Worm (Caenorhabditis elegans) whole organism, L2 larva: ENCODE data around the gene pek-1.

ENCODE experiments used
- C34F6.9 ChIP-seq: fragments of 150-350 bp; optimal IDR thresholded peaks from 2 replicates; lab custom pipeline; 2014; ENCODE audit warnings: missing biosample characterization, missing genetic modification characterization
- F13H6.1 ChIP-seq: sonication (generic microtip); optimal IDR thresholded peaks from 2 replicates; lab custom pipeline; 2016; ENCODE audit warnings: missing genetic modification characterization, missing compliant biosample characterization
- R02D3.7 ChIP-seq: fragments of 150-350 bp; optimal IDR thresholded peaks from 2 replicates; lab custom pipeline; 2014; ENCODE audit warnings: missing biosample characterization, missing genetic modification characterization
- Y55F3AM.14 ChIP-seq: fragments of 200-800 bp; sonication (Bioruptor generic); optimal IDR thresholded peaks from 2 replicates; lab custom pipeline; 2018; ENCODE audit warnings: mild to moderate bottlenecking, missing genetic modification characterization, missing compliant biosample characterization
- ZK546.5 ChIP-seq: sonication (generic microtip); optimal IDR thresholded peaks from 2 replicates; lab custom pipeline; 2017; ENCODE audit warnings: missing biosample characterization, missing genetic modification characterization
- ama-1 ChIP-seq: fragments of 150-350 bp; optimal IDR thresholded peaks from 2 replicates; lab custom pipeline; 2018; ENCODE audit warnings: inconsistent platforms
- blmp-1 ChIP-seq: sonication (generic microtip); optimal IDR thresholded peaks from 2 replicates; lab custom pipeline; 2017; ENCODE audit warnings: missing genetic modification characterization, mild to moderate bottlenecking, missing compliant biosample characterization, antibody characterized with exemption, moderate library complexity; ENCODE audit not compliant: insufficient read depth
- crh-2 ChIP-seq: sonication (generic microtip); optimal IDR thresholded peaks from 2 replicates; lab custom pipeline; 2017; ENCODE audit warnings: missing biosample characterization, missing genetic modification characterization
- dmd-4 ChIP-seq: sonication (generic microtip); optimal IDR thresholded peaks from 2 replicates; lab custom pipeline; 2017; ENCODE audit warnings: missing biosample characterization, missing genetic modification characterization
- elt-3 ChIP-seq: sonication (generic microtip); optimal IDR thresholded peaks from 2 replicates; lab custom pipeline; 2017; ENCODE audit warnings: missing biosample characterization, missing genetic modification characterization
- fos-1 ChIP-seq: fragments of 150-350 bp; optimal IDR thresholded peaks from 2 replicates; lab custom pipeline; 2014; ENCODE audit warnings: missing biosample characterization, missing genetic modification characterization
- gmeb-1 ChIP-seq: fragments of 150-350 bp; optimal IDR thresholded peaks from 2 replicates; lab custom pipeline; 2014; ENCODE audit warnings: missing biosample characterization, missing genetic modification characterization
- lsy-2 ChIP-seq, 2 experiments: fragments of 150-350 bp in 1 of 2; sonication (generic microtip) in 1 of 2; optimal IDR thresholded peaks; 2 replicates each; lab custom pipeline; 2014 to 2017; ENCODE audit warnings: missing biosample characterization in 2 of 2, missing genetic modification characterization in 2 of 2
- mab-5 ChIP-seq: fragments of 150-350 bp; optimal IDR thresholded peaks from 2 replicates; lab custom pipeline; 2014; ENCODE audit warnings: missing biosample characterization, missing genetic modification characterization
- nhr-129 ChIP-seq: fragments of 150-350 bp; optimal IDR thresholded peaks from 2 replicates; lab custom pipeline; 2014; ENCODE audit warnings: missing biosample characterization, missing genetic modification characterization
- nhr-21 ChIP-seq: fragments of 150-350 bp; optimal IDR thresholded peaks from 2 replicates; lab custom pipeline; 2014; ENCODE audit warnings: missing biosample characterization, missing genetic modification characterization
- nhr-25 ChIP-seq: fragments of 150-350 bp; sonication (generic microtip); optimal IDR thresholded peaks from 3 replicates; lab custom pipeline; 2014; ENCODE audit warnings: missing biosample characterization, missing genetic modification characterization
- nhr-6 ChIP-seq: fragments of 150-350 bp; optimal IDR thresholded peaks from 2 replicates; lab custom pipeline; 2014; ENCODE audit warnings: missing biosample characterization, missing genetic modification characterization
- nhr-77 ChIP-seq: fragments of 150-350 bp; optimal IDR thresholded peaks from 2 replicates; lab custom pipeline; 2014; ENCODE audit warnings: missing biosample characterization, missing genetic modification characterization
- skn-1 ChIP-seq: sonication (generic microtip); optimal IDR thresholded peaks from 2 replicates; lab custom pipeline; 2017; ENCODE audit warnings: missing biosample characterization, missing genetic modification characterization
- sma-3 ChIP-seq: sonication (generic microtip); optimal IDR thresholded peaks from 2 replicates; lab custom pipeline; 2016; ENCODE audit warnings: missing genetic modification reagents, missing genetic modification characterization, missing compliant biosample characterization
- sma-9 ChIP-seq, 2 experiments: fragments of 150-350 bp in 1 of 2; sonication (generic microtip) in 1 of 2; optimal IDR thresholded peaks; 2 replicates each; lab custom pipeline; 2014 to 2016; ENCODE audit warnings: missing genetic modification characterization in 2 of 2, mild to moderate bottlenecking in 1 of 2, missing biosample characterization in 1 of 2, missing compliant biosample characterization in 1 of 2, missing genetic modification reagents in 1 of 2, moderate library complexity in 1 of 2
- unc-39 ChIP-seq: fragments of 150-350 bp; optimal IDR thresholded peaks from 2 replicates; lab custom pipeline; 2014; ENCODE audit warnings: missing biosample characterization, missing genetic modification characterization
- ztf-11 ChIP-seq: sonication (generic microtip); optimal IDR thresholded peaks from 2 replicates; lab custom pipeline; 2017; ENCODE audit warnings: missing biosample characterization, missing genetic modification characterization
- ztf-4 ChIP-seq: fragments of 150-350 bp; optimal IDR thresholded peaks from 2 replicates; lab custom pipeline; 2014; ENCODE audit warnings: missing biosample characterization, missing genetic modification characterization

The pek-1 gene

DNA sequence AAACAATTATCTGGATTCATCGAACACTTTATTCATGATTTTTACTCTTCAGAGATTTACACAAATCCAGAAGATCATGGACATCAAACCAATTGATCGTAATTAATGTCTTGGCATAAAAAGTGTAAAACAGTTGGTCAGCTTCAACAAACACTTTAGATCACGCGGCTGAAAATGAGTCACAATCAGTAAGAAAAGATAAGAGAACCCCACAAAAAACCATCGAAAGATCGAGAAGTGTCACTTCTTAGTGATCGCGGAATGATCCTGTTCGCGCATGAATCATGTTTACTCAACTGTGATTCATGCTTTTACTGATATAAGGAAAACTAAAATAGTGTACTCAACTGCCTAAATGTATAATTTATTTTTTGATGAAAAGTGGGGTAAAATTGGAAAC lies 5.2 kb downstream of the pek-1 start:
- TF ChIP-seq lsy-2 (tag; optimal IDR thresholded peaks at IDR 0.05; lab: Kevin White, UChicago) (peak in 1 of 2 experiments; percentile 39), sma-3 (GFP tag; lab: Kevin White, UChicago) (peak; percentile 70), nhr-25 (tag; lab: Kevin White, UChicago) (no peak), nhr-129 (tag; lab: Kevin White, UChicago) (peak; percentile 42), blmp-1 (tag; lab: Kevin White, UChicago) (no peak), mab-5 (no peak), crh-2 (tag; lab: Kevin White, UChicago) (peak; percentile 41), C34F6.9 (tag; lab: Kevin White, UChicago) (peak; percentile 63), fos-1 (tag; lab: Kevin White, UChicago) (peak; percentile 66), ztf-11 (tag; lab: Kevin White, UChicago) (no peak), F13H6.1 (peak; percentile 66), sma-9 (GFP tag; optimal IDR thresholded peaks at IDR 0.05; lab: Kevin White, UChicago) (peak; percentile 61), sma-9 (tag; optimal IDR thresholded peaks at IDR 0.05; lab: Kevin White, UChicago) (no peak)

DNA sequence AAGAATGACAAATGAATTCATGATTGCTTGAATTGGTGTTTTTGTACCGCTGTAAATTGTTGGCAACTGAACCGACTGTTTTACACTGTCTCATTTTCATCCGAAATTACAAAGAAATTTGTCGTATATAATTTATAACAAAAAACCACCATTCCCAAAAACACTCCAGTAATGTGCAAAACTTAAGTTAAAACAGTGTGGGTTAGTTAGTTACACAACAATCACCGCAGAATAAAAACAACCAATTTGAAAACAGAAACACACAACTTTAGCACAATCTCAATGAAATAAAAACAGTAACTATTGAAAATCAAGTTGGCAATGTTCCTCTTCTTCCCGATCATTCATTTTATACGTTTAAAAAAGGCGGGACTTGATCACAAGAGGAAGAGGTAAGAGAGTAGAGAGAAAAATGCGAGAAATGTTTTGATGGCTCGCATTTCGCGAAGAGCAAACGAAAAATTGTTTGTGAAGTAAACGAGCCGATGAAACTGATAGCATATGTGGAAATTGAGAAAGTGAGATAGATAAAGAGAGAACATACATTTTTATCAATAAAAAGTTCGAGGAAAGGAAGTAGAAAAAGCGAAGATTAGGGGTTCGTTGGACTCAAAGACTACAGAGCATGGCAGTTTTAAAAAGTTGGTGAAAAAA lies 6.9 kb downstream of the pek-1 start, which contains the start of gene F08B12.4:
F08B12.4 (minus strand) TSS at position 51 of the 654 bp plus-strand sequence.
- TF ChIP-seq elt-3 (tag; lab: Kevin White, UChicago) (no peak), ama-1 (peak; percentile 78), fos-1 (tag; lab: Kevin White, UChicago) (peak; percentile 88), sma-9 (GFP tag; optimal IDR thresholded peaks at IDR 0.05; lab: Kevin White, UChicago) (peak; percentile 36), sma-9 (tag; optimal IDR thresholded peaks at IDR 0.05; lab: Kevin White, UChicago) (no peak), C34F6.9 (tag; lab: Kevin White, UChicago) (peak; percentile 24), mab-5 (no peak), unc-39 (tag; lab: Kevin White, UChicago) (no peak), ztf-11 (tag; lab: Kevin White, UChicago) (no peak), lsy-2 (tag; optimal IDR thresholded peaks at IDR 0.05; lab: Kevin White, UChicago) (peak in 1 of 2 experiments; percentile 5), crh-2 (tag; lab: Kevin White, UChicago) (peak; percentile 16), gmeb-1 (peak; percentile 6), nhr-129 (tag; lab: Kevin White, UChicago) (peak; percentile 31), F13H6.1 (peak; percentile 59)
- TF ChIP-seq, all 48 proteins: peak for 9

DNA sequence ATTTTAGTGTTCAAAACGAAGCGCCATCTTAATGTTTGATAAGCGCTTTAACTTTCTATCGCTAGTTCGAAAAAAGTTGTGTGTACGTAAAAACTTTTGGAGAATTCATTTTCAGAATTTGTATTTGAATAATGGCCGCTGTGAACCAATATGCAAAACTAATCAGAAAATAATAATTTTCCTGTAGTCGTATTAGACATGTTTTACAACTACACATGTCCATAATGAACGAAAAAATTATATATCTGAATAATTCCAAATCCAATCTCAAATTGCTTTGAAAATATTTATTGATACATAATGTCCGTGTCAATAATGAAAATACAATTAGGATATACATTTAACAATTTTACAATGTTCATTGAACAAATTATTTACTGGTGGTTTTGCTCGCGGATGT lies 7.9 kb downstream of the pek-1 start:
- peak; percentile 7 for TF ChIP-seq sma-3 (GFP tag; lab: Kevin White, UChicago)
- TF ChIP-seq fos-1 (tag; lab: Kevin White, UChicago) = peak; percentile 9
- no peak for TF ChIP-seq lsy-2 (tag; optimal IDR thresholded peaks at IDR 0.05; lab: Kevin White, UChicago)

DNA sequence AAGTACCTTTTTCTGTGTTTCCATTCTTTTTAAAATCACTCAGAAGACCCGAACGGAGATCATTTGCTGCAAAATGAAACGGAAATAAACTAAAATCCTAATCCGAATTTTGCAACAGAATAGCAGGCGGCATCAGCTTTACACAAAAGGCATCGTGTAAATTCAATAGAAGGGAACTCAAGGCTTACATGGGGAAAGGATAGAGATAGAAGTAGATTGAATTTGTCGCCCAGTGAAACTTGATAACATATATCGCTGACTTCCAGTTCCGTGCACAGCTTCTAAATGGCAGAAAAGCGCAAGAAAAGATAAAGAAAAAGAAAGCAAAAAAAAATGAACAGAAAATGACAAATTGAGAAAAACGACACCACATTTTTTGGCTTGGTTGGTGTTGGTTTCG lies 8.8 kb downstream of the pek-1 start, which contains the start of gene slo-2:
slo-2 (minus strand) TSS at position 24 of the 400 bp plus-strand sequence.
- TF ChIP-seq ZK546.5 (tag; lab: Kevin White, UChicago) (no peak), skn-1 (tag; lab: Kevin White, UChicago) (no peak), nhr-25 (tag; lab: Kevin White, UChicago) (no peak), sma-9 (GFP tag; optimal IDR thresholded peaks at IDR 0.05; lab: Kevin White, UChicago) (peak; percentile 25), sma-9 (tag; optimal IDR thresholded peaks at IDR 0.05; lab: Kevin White, UChicago) (no peak), Y55F3AM.14 (GFP tag; lab: Kevin White, UChicago) (no peak), nhr-77 (tag; lab: Kevin White, UChicago) (no peak), R02D3.7 (tag; lab: Kevin White, UChicago) (no peak), nhr-6 (no peak)

DNA sequence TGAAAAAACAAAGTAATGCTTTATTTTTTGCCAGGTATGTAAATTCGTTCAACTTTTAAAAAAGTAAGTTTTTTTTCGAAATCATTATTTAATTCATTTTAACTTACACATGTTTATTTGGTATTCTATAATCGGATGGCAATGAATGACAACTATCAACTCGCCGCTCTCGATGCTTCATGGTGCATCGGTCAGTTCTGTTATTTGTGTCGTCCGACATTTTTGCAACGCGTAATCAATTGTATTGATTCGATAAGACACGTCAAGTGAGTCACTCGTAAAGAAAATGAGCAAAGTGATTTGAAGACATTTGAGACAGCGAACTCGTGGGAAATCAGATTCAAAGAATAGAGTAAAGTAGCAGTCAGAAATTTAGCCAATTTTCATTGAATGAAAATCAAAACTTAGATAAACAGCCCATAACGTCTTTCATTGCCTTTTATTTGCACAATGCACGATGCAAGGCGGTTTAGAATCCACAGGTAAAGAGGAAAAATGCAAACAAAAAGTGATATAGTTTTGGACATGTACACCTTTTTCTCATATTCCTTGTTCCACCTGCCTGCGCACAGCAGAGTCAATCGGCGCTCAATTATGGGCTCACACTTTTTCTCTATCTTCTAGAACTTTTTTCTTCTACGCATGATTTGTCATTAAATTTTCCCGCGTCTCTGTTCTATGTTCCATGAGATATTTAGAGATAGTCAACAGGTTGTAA lies 14.1 kb downstream of the pek-1 start:
- TF ChIP-seq Y55F3AM.14 (GFP tag; lab: Kevin White, UChicago) = no peak
- TF ChIP-seq dmd-4 (tag; lab: Kevin White, UChicago) = no peak
- TF ChIP-seq C34F6.9 (tag; lab: Kevin White, UChicago) = peak; percentile 22
- TF ChIP-seq fos-1 (tag; lab: Kevin White, UChicago) = peak; percentile 77
- no peak for TF ChIP-seq nhr-21
- TF ChIP-seq, all 48 proteins: peak for 2

DNA sequence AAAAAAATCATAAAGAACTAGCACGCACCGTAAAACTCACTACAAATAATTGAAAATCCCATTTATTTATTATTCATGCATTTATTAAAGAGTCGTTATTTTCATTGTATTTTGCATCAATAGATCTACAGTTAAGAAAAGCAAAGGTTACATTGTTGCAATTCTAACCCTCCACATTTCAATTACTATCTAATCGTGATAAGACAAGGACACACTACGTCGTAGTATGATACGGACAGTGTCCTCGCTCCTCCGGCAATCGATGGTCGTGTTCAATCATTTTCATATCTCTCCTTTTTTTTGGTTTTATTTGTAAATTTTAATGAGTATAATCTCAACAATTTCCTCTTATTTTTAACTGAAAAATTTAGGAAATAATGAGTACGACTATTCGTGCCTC lies 21.8 kb downstream of the pek-1 start, which contains the start of gene prx-12:
prx-12 (plus strand) TSS at position 371 of the 400 bp plus-strand sequence.
- TF ChIP-seq fos-1 (tag; lab: Kevin White, UChicago) = peak; percentile 45
- peak; percentile 12 for TF ChIP-seq sma-3 (GFP tag; lab: Kevin White, UChicago)
- no peak for TF ChIP-seq ztf-4 (tag; lab: Kevin White, UChicago)
